Worm (Caenorhabditis elegans): ENCODE measurements around the gene sas-7.

sas-7 gene

ce11 chrIII:10290541-10290940 lies 30.3 kb upstream of the sas-7 start:
- TF ChIP-seq lin-35 (GFP tag; optimal IDR thresholded peaks at IDR 0.05) = peak in 1 of 2 experiments; percentile 52
- peak; percentile 51 for TF ChIP-seq nhr-71 (tag; optimal IDR thresholded peaks at IDR 0.05)
- no peak for TF ChIP-seq efl-1 (optimal IDR thresholded peaks at IDR 0.05)
- peak in 1 of 2 experiments; percentile 93 for TF ChIP-seq efl-1 (GFP tag; optimal IDR thresholded peaks at IDR 0.05 in 1 of 2)
- peak; percentile 95 for TF ChIP-seq nhr-85 (tag)
- no peak for TF ChIP-seq Y116A8C.19 (tag; optimal IDR thresholded peaks at IDR 0.05; ENCODE audit: borderline replicate concordance)
- TF ChIP-seq lsy-2 (tag; optimal IDR thresholded peaks at IDR 0.05) = no peak
- peak; percentile 41; the same call in 1 of the 2 replicates for TF ChIP-seq grh-1 (GFP tag; IDR thresholded peaks at IDR 0.05)
- no peak for TF ChIP-seq nhr-11 (tag; optimal IDR thresholded peaks at IDR 0.05)
- peak in 2 of 6 experiments; percentile 20 to 59 for TF ChIP-seq elt-3 (tag; optimal IDR thresholded peaks at IDR 0.05)
- TF ChIP-seq vab-15 (tag; optimal IDR thresholded peaks at IDR 0.05) = peak; percentile 60
- TF ChIP-seq nhr-20 (tag; optimal IDR thresholded peaks at IDR 0.05) = peak; percentile 53
- TF ChIP-seq blmp-1 (tag; optimal IDR thresholded peaks at IDR 0.05) = peak; percentile 23
- no peak for TF ChIP-seq tbx-2 (tag; optimal IDR thresholded peaks at IDR 0.05)
- TF ChIP-seq lin-14 (GFP tag; optimal IDR thresholded peaks at IDR 0.05) = peak; percentile 9
- peak; percentile 3 for TF ChIP-seq snu-23 (GFP tag; optimal IDR thresholded peaks at IDR 0.05)

DNA sequence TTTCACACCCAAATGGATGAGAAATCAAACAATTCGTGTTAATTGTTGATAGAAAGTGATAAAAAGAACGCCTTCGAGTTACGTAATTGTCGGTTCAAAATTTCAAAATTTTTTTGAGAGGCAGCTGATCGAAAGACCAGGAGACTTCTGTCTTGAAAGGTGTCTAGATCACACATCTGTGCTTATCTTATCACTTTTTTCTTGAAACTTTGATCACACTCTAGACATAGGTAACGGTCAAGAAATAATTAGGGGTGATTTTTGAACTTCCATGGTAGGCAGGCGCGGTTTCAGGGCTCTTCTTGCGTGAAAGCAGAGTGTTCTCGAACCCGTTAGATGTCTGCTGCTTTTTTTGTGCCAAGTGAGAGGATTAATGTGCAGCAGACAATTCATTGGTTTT lies 27.5 kb upstream of the sas-7 start:
- TF ChIP-seq elt-3 (tag; optimal IDR thresholded peaks at IDR 0.05) (peak in 2 of 6 experiments; percentile 32 to 78), nhr-90 (tag; optimal IDR thresholded peaks at IDR 0.05; ENCODE audit: poor library complexity) (no peak), nhr-85 (tag) (peak; percentile 72)

ce11 chrIII:10293946-10294345 lies 26.9 kb upstream of the sas-7 start:
- TF ChIP-seq mep-1 (tag; optimal IDR thresholded peaks at IDR 0.05) = no peak
- TF ChIP-seq nhr-12 (tag; optimal IDR thresholded peaks at IDR 0.05) = no peak
- TF ChIP-seq lin-14 (GFP tag; optimal IDR thresholded peaks at IDR 0.05) = no peak
- no peak for TF ChIP-seq ces-1 (GFP tag; optimal IDR thresholded peaks at IDR 0.05)
- no peak for TF ChIP-seq egl-27 (tag; optimal IDR thresholded peaks at IDR 0.05)
- TF ChIP-seq ceh-82 (tag; optimal IDR thresholded peaks at IDR 0.05) = no peak
- TF ChIP-seq hlh-17 (GFP tag; optimal IDR thresholded peaks at IDR 0.05; ENCODE audit: borderline replicate concordance) = no peak
- TF ChIP-seq alr-1 (tag; optimal IDR thresholded peaks at IDR 0.05; ENCODE audit: borderline replicate concordance) = no peak
- TF ChIP-seq ceh-8 (GFP tag; optimal IDR thresholded peaks at IDR 0.05) = no peak
- no peak for TF ChIP-seq lin-35 (GFP tag; optimal IDR thresholded peaks at IDR 0.05)
- TF ChIP-seq tlp-1 (tag; optimal IDR thresholded peaks at IDR 0.05) = no peak
- TF ChIP-seq C04F5.9 (tag; optimal IDR thresholded peaks at IDR 0.05) = no peak
- no peak for TF ChIP-seq fkh-8 (tag; optimal IDR thresholded peaks at IDR 0.05)
- no peak for TF ChIP-seq C34B4.2 (tag; optimal IDR thresholded peaks at IDR 0.05)
- TF ChIP-seq nhr-237 (tag; optimal IDR thresholded peaks at IDR 0.05) = no peak
- no peak for TF ChIP-seq mdl-1 (tag; optimal IDR thresholded peaks at IDR 0.05)

- no peak for TF ChIP-seq nhr-77 (tag; optimal IDR thresholded peaks at IDR 0.05)
- TF ChIP-seq hlh-4 (tag; optimal IDR thresholded peaks at IDR 0.05) = no peak
- TF ChIP-seq ztf-11 (tag; optimal IDR thresholded peaks at IDR 0.05) = no peak
- TF ChIP-seq xbp-1 (tag; optimal IDR thresholded peaks at IDR 0.05) = no peak
- no peak for TF ChIP-seq pag-3 (tag; optimal IDR thresholded peaks at IDR 0.05; ENCODE audit: borderline replicate concordance, insufficient read depth)
- no peak for TF ChIP-seq ceh-63 (GFP tag; optimal IDR thresholded peaks at IDR 0.05)
- TF ChIP-seq blmp-1 (tag; optimal IDR thresholded peaks at IDR 0.05) = no peak
- no peak for TF ChIP-seq egl-13 (tag; optimal IDR thresholded peaks at IDR 0.05)
- no peak for TF ChIP-seq fkh-8 (tag; optimal IDR thresholded peaks at IDR 0.05)
- TF ChIP-seq Y116A8C.19 (tag; optimal IDR thresholded peaks at IDR 0.05; ENCODE audit: borderline replicate concordance) = no peak
- TF ChIP-seq nhr-19 (GFP tag; conservative IDR thresholded peaks at IDR 0.05) = no peak
- TF ChIP-seq efl-1 (optimal IDR thresholded peaks at IDR 0.05) = no peak
- no peak for TF ChIP-seq efl-1 (GFP tag; optimal IDR thresholded peaks at IDR 0.05 in 1 of 2)
- TF ChIP-seq dsc-1 (tag; optimal IDR thresholded peaks at IDR 0.05) = no peak
- no peak for TF ChIP-seq snu-23 (GFP tag; optimal IDR thresholded peaks at IDR 0.05)
- no peak for TF ChIP-seq ceh-8 (GFP tag; optimal IDR thresholded peaks at IDR 0.05)
- TF ChIP-seq tbx-2 (tag; optimal IDR thresholded peaks at IDR 0.05) = no peak
- TF ChIP-seq aly-2 (tag; optimal IDR thresholded peaks at IDR 0.05) = no peak
These were observed 26.0 kb upstream of the sas-7 start, which contains the start of gene vglu-2 for ce11 chrIII:10294837-10295236. Gene vglu-2 (plus strand): TSS chrIII:10295137.
